Worm (Caenorhabditis elegans) whole organism, L4/young adult: ENCODE results near the gene dnj-14.

ENCODE experiments used
- W03F9.2 ChIP-seq: fragments of 150-350 bp; optimal IDR thresholded peaks from 2 replicates; lab custom pipeline; 2014; ENCODE audit warnings: missing biosample characterization, missing genetic modification characterization
- dao-5 ChIP-seq: sonication (generic microtip); optimal IDR thresholded peaks from 2 replicates; lab custom pipeline; 2016; ENCODE audit warnings: missing genotype, missing genetic modification characterization, moderate library complexity, missing compliant biosample characterization
- him-1 ChIP-seq: sonication (generic microtip); optimal IDR thresholded peaks from 2 replicates; lab custom pipeline; 2016; ENCODE audit warnings: missing genotype, missing genetic modification reagents, missing genetic modification characterization, missing compliant biosample characterization

dnj-14 gene

DNA sequence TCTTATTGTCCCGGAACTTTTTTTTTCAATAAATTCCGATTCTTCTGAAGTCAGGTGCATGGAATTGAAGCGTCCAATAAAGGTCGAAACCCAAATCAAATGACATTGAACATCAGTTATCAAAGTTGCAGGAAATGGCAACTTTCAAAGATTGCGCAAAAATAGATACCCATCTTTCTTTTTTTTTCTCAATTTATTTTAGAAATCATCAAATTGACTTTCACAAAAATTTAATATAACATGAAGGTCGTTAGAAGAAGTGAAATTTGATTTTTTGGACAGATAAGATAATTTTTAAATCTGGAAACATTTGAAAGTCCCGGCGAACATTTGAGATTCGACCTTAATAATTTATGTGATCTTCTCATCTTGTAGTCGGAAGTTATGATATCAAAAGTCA, 5.9 kb downstream of the dnj-14 start:
- TF ChIP-seq W03F9.2 (tag; lab: Kevin White, UChicago) (no peak), dao-5 (tag; lab: Kevin White, UChicago) (no peak), him-1 (tag; lab: Kevin White, UChicago) (no peak)

DNA sequence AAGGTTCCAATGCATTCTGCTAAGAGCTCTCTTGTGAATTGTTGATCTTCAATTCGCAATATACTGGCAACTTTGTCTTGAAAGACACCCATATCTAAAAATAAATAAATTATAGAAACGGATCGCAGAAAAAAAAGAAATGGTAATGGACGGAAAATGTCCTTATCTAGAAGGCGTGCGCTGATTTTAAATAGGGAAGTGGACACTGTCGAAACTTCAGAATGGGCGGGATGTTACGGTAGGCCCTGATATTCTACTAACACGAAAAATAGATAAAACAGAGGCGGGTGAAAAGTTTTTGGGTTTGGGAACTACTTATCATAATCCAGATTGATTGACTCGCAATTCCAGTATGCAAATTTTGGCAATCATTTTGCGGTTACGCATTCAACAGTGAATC, 6.7 kb downstream of the dnj-14 start, which contains the start of gene aqp-8:
Gene aqp-8, minus strand, starts transcription at position 101 of the 400 bp plus-strand sequence.
- no peak for TF ChIP-seq him-1 (tag; lab: Kevin White, UChicago)
- no peak for TF ChIP-seq W03F9.2 (tag; lab: Kevin White, UChicago)
- TF ChIP-seq dao-5 (tag; lab: Kevin White, UChicago), result no peak

DNA sequence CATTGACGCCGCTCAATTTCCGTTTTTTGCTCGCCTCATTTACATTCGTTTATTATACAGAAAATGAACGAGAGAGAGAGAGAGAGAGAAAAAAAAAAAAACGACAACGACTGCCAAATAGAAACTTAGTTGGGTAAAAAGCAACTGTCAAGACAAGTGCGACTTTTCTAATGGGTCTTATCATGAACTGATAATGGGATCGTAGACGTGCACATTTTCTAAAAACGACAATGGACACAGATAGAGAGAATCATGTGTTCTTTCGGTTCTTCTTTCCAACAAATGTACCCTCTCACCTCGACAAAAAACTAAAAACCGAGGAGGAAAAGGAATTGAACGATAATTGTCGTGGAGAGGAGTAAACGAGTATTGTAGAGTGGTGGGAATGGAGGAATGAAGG, 11.5 kb downstream of the dnj-14 start:
- TF ChIP-seq him-1 (tag; lab: Kevin White, UChicago) (no peak), W03F9.2 (tag; lab: Kevin White, UChicago) (no peak)

DNA sequence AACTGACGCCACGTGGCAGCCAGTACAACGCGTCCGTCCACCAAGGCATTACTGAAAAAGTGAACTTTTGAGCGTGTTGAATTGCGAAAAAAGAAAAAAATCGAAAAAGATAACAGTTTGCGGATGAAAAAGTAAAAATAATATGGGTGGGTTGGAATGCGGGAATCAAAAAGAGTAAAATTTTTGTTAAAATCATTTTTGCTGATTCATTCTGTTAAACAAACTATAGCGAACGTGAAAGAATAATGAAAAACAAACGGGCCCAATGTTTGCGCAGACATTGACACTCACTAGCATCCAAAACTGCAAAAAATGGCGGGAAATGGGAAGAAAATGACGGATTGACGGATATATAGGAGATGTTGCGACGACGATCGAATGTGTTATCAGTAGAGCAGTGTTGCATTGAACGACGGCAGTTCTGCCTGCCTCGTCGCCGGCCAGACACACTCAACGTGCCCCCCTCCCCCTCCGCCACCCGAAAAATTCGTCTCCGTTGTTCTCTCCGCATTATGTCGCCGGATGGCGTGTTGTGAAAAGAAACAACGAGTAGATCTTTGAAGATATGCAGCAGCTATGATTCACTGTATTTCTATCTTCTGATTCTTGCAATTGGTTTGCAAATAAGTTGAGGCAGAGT, 12.0 kb downstream of the dnj-14 start, which contains the start of gene hyl-2:
Gene hyl-2, minus strand, starts transcription at position 51 of the 640 bp plus-strand sequence.
- no peak for TF ChIP-seq dao-5 (tag; lab: Kevin White, UChicago)
- TF ChIP-seq him-1 (tag; lab: Kevin White, UChicago), result no peak
- no peak for TF ChIP-seq W03F9.2 (tag; lab: Kevin White, UChicago)

DNA sequence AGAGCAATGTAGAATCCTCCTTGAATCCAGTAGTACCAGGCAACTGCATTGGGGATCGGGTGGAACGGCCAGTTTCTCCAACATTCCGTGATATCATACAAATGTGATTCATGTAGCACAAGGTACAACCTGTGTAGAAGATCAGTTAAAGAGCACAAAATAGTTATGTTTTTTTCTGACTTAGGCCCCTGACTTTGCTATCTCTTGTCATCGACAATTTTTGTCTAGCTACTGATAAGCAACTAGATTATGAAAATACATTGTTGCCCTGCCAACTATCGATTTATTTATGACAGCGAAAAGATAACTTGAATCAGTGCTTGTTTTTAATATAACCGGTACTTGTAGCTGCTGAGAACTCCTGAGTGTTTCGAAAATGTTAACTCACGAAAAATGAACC, 13.3 kb downstream of the dnj-14 start:
- TF ChIP-seq dao-5 (tag; lab: Kevin White, UChicago) (no peak), W03F9.2 (tag; lab: Kevin White, UChicago) (no peak), him-1 (tag; lab: Kevin White, UChicago) (no peak)

DNA sequence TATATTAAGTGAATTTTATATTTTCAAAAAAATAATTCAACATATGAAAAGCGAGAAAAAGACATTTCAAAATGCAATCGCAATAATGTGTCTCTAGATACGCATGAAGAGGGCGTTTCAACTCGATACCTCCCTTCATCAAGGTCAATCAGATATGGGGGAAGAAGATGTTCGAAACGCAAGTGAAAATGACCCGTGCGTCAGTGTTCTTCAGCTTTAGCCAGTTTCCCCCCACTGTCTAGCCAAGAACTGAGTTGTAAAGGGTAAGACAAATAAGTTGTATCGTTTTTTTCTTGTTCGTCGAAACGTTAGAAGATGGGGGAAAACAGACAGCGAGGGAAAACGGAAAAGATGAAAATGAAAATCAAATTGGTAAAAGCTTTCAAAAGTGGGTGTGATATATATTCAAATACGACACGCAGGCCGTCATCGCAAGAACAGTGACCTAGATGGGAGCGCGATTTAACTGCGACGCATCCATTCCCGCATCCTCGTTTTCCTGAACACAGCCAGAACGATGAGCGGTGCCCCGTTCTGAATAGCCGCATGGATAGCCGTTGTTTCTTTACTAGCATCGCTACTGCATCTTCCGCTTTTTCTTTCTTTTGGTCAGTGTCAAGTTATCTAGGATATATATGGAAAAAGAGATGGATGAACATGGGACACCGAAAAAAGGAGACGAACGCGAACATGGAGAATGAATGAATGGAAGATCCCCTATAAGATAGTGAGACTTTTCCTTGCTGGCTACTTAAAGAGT, 16.8 kb downstream of the dnj-14 start:
- TF ChIP-seq him-1 (tag; lab: Kevin White, UChicago), result no peak
- no peak for TF ChIP-seq W03F9.2 (tag; lab: Kevin White, UChicago)
- TF ChIP-seq dao-5 (tag; lab: Kevin White, UChicago), result no peak

DNA sequence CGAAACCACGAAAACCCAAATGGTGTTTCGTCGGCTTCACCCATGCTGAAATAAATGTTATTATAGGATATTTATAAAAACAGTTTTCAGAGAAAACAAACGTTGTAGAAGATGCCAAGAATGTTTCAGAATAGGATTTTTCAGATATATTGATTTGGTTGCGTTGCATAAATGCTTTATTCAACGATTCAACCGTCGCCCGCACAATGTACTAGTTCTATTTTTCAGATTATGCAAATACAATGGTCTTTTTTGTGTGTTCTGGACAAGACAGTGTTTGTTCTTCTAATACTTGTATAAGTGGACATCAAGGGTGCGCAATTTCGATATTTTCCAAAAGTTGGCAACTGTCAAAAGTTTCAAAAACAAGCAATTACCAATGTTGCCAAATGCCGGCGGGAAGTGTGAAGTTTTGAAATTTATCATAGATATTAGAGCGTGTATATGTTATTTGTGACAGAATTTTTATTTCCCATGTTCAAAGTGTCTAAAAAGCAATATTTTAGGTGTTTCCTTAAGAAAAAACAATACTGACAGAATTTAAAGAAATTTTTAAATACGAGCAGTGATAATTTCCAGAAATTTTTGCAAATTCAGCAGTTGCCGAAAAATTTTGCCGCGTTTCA, 20.3 kb downstream of the dnj-14 start, which contains the start of gene K02G10.5:
Gene K02G10.5, minus strand, starts transcription at position 51 of the 626 bp plus-strand sequence.
- TF ChIP-seq him-1 (tag; lab: Kevin White, UChicago) (no peak), W03F9.2 (tag; lab: Kevin White, UChicago) (no peak), dao-5 (tag; lab: Kevin White, UChicago) (no peak)

DNA sequence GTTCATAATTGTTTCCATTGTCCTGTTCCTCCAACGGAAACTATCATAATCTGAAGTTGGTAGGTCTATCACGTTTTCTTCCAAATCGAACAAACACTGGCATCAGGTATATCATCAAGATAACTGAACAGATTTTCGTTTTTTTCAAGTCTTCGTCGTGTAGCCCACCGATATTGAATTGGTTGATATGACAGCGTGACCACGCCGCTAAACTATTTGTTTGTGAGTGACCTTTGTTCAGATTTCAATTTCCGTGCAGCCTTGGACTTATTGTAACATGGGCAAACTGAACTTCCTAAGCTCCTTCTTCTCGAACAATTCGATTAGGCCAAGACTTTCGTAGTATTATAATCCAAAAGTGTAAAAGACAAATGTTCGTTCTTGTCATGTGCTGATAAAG, 26.0 kb downstream of the dnj-14 start:
- no peak for TF ChIP-seq W03F9.2 (tag; lab: Kevin White, UChicago)
- no peak for TF ChIP-seq him-1 (tag; lab: Kevin White, UChicago)
- no peak for TF ChIP-seq dao-5 (tag; lab: Kevin White, UChicago)

DNA sequence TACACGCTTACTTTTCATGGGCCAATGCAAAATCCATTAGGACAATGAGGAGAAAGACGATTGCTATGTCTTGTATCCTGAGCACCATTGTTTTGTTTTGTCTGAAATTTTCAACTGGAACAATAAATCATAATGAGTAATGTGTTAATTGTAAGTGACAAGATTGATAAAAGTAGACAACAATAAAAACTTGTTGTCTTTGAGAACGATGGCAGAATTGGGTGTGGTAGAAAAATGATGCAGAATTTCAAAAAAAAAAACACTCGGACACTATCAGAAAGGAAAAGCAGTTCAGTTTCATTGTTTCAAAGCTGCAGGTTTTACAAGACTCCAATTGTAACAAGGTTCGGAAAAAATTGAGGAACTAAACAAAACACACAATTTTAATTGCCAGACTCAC, 28.9 kb downstream of the dnj-14 start, which contains the start of gene K02G10.15:
Gene K02G10.15, minus strand, starts transcription at position 101 of the 400 bp plus-strand sequence.
- TF ChIP-seq him-1 (tag; lab: Kevin White, UChicago), result no peak
- TF ChIP-seq dao-5 (tag; lab: Kevin White, UChicago), result no peak
- TF ChIP-seq W03F9.2 (tag; lab: Kevin White, UChicago), result no peak

DNA sequence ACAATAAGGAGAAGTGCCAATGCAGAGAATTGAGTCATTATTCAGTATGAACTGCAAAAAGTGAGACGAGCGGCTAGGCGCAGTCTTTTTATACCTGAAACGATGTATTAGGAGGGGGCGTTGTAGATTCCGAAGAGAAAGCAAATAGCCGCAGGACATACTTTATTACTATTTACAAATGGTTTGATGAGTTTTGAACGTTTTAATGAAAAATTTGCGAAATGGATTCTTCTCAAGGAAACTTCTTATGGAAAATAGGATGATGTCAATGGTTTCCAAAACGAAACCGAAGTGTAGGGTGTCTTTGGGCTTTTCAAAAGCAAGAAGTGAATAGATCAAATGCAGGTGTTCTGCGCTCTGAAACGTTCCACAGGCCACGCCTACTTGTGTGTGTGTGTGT, 33.5 kb downstream of the dnj-14 start, which contains the start of gene flp-11:
Gene flp-11, minus strand, starts transcription at position 101 of the 400 bp plus-strand sequence.
- TF ChIP-seq him-1 (tag; lab: Kevin White, UChicago), result no peak
- TF ChIP-seq dao-5 (tag; lab: Kevin White, UChicago), result no peak

DNA sequence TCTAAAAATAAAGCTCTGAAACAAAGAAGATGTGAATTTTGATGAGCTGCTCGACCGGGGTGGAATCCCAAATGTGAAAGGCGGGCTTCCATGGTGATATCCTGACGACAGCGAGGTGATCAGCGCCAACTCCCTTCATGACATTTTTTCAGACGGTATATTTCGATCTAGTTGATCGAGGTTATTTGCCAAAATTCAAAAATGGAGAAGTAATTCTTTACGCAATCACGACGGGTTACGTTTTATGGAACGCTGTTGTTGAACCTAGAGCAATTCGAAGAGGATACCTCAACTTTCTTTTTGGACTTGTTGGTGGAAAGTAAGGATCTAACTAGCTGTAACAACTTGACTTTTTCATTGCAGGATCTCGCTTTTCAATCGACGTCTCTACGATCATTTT, 34.8 kb downstream of the dnj-14 start:
- no peak for TF ChIP-seq him-1 (tag; lab: Kevin White, UChicago)
- TF ChIP-seq dao-5 (tag; lab: Kevin White, UChicago), result no peak
- no peak for TF ChIP-seq W03F9.2 (tag; lab: Kevin White, UChicago)

DNA sequence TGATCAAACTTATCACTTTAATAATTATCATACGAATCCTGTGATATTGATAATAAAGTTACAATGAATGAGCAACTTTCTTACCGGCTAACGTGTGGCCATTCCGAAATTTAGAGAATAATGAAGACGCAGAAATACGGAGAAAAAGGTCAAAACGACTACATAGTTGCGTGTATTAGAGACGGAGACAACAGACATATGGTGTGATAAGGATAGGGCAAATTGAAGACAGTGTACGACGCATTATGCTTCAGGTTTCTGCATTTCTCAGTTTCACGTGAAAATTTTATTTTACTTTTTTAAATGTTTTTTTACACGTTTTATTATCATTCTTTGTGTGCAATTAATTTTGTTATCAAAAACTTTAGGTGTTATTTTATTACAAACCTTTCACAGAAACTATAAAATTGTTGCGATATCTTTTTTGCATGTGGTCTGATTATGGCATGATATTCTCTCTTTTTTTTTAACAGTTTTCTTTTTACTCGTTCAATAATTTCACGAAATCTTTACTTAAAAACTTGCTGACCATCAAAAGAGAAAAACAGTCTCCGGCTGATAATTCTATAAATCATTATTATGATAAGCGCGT, 38.3 kb downstream of the dnj-14 start, which contains the start of gene tmem-135:
Gene tmem-135, plus strand, starts transcription at position 542 of the 592 bp plus-strand sequence.
- no peak for TF ChIP-seq dao-5 (tag; lab: Kevin White, UChicago)

DNA sequence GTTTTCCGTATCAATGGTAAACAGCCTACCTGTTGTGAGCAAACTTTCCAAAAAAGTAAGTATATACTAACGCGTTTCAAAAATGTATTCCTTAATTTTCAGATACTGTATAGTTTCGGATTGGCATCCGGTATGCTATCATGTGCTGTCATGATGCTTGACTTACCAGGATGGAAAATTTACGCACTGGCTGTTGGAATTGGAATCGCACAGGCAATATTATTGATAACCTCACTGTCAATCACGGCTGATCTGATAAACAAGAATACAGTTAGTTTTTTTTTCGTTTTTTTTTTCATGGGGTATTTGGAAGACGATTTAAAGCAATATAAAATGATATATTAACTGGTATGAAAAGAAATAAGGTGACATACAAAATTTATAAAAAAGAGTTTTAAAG, 39.7 kb downstream of the dnj-14 start:
- TF ChIP-seq dao-5 (tag; lab: Kevin White, UChicago) (no peak), W03F9.2 (tag; lab: Kevin White, UChicago) (no peak), him-1 (tag; lab: Kevin White, UChicago) (no peak)
